Worm (Caenorhabditis elegans) whole organism, young adult: ENCODE data around the gene C38H2.3.

ENCODE experiments used
- B0035.1 ChIP-seq: sonication (generic microtip); optimal IDR thresholded peaks from 2 replicates; lab custom pipeline; 2016; ENCODE audit warnings: missing genetic modification characterization, mild to moderate bottlenecking, missing compliant biosample characterization, missing genotype, missing genetic modification reagents
- C06A6.2 ChIP-seq: fragments of 200-800 bp; sonication (Bioruptor generic); conservative IDR thresholded peaks from 2 replicates; pipeline ENCODE4 v1.3.6; 2022; ENCODE audit warnings: missing genetic modification characterization, missing compliant biosample characterization
- D2030.7 ChIP-seq: fragments of 200-800 bp; sonication (Bioruptor generic); IDR thresholded peaks from 2 replicates; pipeline ENCODE4 v1.3.6; 2022; ENCODE audit warnings: missing genetic modification reagents, missing genetic modification characterization, missing compliant biosample characterization
- F33H1.4 ChIP-seq: fragments of 200-800 bp; sonication (Bioruptor generic); IDR thresholded peaks from 2 replicates; pipeline ENCODE4 v1.3.6; 2022; ENCODE audit warnings: missing genetic modification reagents, missing genetic modification characterization, missing compliant biosample characterization
- F52B5.7 ChIP-seq: sonication (generic microtip); optimal IDR thresholded peaks from 2 replicates; lab custom pipeline; 2016; ENCODE audit warnings: mild to moderate bottlenecking, missing genetic modification characterization, missing compliant biosample characterization
- F57A8.1 ChIP-seq: fragments of 200-800 bp; sonication (Bioruptor generic); optimal IDR thresholded peaks from 2 replicates; lab custom pipeline; 2018; ENCODE audit warnings: mild to moderate bottlenecking, missing genetic modification characterization, moderate library complexity, missing compliant biosample characterization
- K11D2.4 ChIP-seq: fragments of 200-800 bp; sonication (Bioruptor generic); IDR thresholded peaks from 2 replicates; pipeline ENCODE4 v1.3.6; 2022; ENCODE audit warnings: missing genetic modification reagents, missing genetic modification characterization, missing compliant biosample characterization
- K12H6.12 ChIP-seq: fragments of 200-800 bp; sonication (Bioruptor generic); optimal IDR thresholded peaks from 2 replicates; lab custom pipeline; 2018; ENCODE audit warnings: mild to moderate bottlenecking, missing genetic modification characterization, missing compliant biosample characterization
- Y56A3A.18 ChIP-seq: fragments of 200-800 bp; sonication (Bioruptor generic); IDR thresholded peaks from 2 replicates; pipeline ENCODE4 v1.3.6; 2022; ENCODE audit warnings: missing genetic modification reagents, missing genetic modification characterization, missing compliant biosample characterization
- Y67H2A.10 ChIP-seq: fragments of 200-800 bp; sonication (Bioruptor generic); conservative IDR thresholded peaks from 2 replicates; pipeline ENCODE4 v1.3.6; 2022; ENCODE audit warnings: missing genetic modification reagents, missing genetic modification characterization, missing compliant biosample characterization
- akir-1 ChIP-seq: fragments of 200-800 bp; sonication (Bioruptor generic); optimal IDR thresholded peaks from 2 replicates; lab custom pipeline; 2018; ENCODE audit warnings: mild to moderate bottlenecking, missing genetic modification characterization, moderate library complexity, missing compliant biosample characterization
- aptf-3 ChIP-seq: fragments of 200-800 bp; sonication (Bioruptor generic); IDR thresholded peaks from 2 replicates; pipeline ENCODE4 v1.3.6; 2022; ENCODE audit warnings: missing genetic modification characterization, missing compliant biosample characterization
- atf-7 ChIP-seq: sonication (generic microtip); optimal IDR thresholded peaks from 2 replicates; lab custom pipeline; 2017; ENCODE audit warnings: mild to moderate bottlenecking, missing genetic modification characterization, missing compliant biosample characterization
- bed-2 ChIP-seq: fragments of 200-800 bp; sonication (Bioruptor generic); IDR thresholded peaks from 2 replicates; pipeline ENCODE4 v1.3.6; 2022; ENCODE audit warnings: missing genetic modification reagents, missing genetic modification characterization, missing compliant biosample characterization
- ccch-3 ChIP-seq: fragments of 200-800 bp; sonication (Bioruptor generic); optimal IDR thresholded peaks from 2 replicates; lab custom pipeline; 2018; ENCODE audit warnings: mild to moderate bottlenecking, missing genetic modification characterization, missing compliant biosample characterization
- ceh-27 ChIP-seq: fragments of 200-800 bp; sonication (Bioruptor generic); optimal IDR thresholded peaks from 2 replicates; lab custom pipeline; 2018; ENCODE audit warnings: mild to moderate bottlenecking, missing genetic modification characterization, moderate library complexity, missing compliant biosample characterization
- ceh-40 ChIP-seq: fragments of 200-800 bp; sonication (Bioruptor generic); IDR thresholded peaks from 2 replicates; pipeline ENCODE4 v1.3.6; 2022; ENCODE audit warnings: missing genetic modification characterization, missing compliant biosample characterization
- ceh-58 ChIP-seq: fragments of 200-800 bp; sonication (Bioruptor generic); IDR thresholded peaks from 2 replicates; pipeline ENCODE4 v1.3.6; 2022; ENCODE audit warnings: missing genetic modification characterization, missing compliant biosample characterization
- ceh-79 ChIP-seq: sonication (generic microtip); optimal IDR thresholded peaks from 2 replicates; lab custom pipeline; 2017; ENCODE audit warnings: mild to moderate bottlenecking, missing genetic modification characterization, missing compliant biosample characterization
- ceh-91 ChIP-seq: fragments of 200-800 bp; sonication (Bioruptor generic); IDR thresholded peaks from 2 replicates; pipeline ENCODE4 v1.3.6; 2022; ENCODE audit warnings: missing genetic modification reagents, missing genetic modification characterization, missing compliant biosample characterization
- chd-7 ChIP-seq: sonication (generic microtip); optimal IDR thresholded peaks from 2 replicates; lab custom pipeline; 2016; ENCODE audit warnings: mild to moderate bottlenecking, missing genetic modification characterization, moderate library complexity, missing compliant biosample characterization
- die-1 ChIP-seq: sonication (generic microtip); optimal IDR thresholded peaks from 2 replicates; lab custom pipeline; 2016; ENCODE audit warnings: missing genotype, mild to moderate bottlenecking, missing genetic modification characterization, missing compliant biosample characterization
- dox-1 ChIP-seq: fragments of 200-800 bp; sonication (Bioruptor generic); IDR thresholded peaks from 2 replicates; pipeline ENCODE4 v1.3.6; 2022; ENCODE audit warnings: missing genetic modification reagents, missing genetic modification characterization, missing compliant biosample characterization
- dpff-1 ChIP-seq: sonication (generic microtip); optimal IDR thresholded peaks from 2 replicates; lab custom pipeline; 2017; ENCODE audit warnings: mild to moderate bottlenecking, missing genetic modification characterization, missing compliant biosample characterization
- dpl-1 ChIP-seq: fragments of 150-350 bp; optimal IDR thresholded peaks from 2 replicates; lab custom pipeline; 2014; ENCODE audit warnings: missing biosample characterization, missing genetic modification reagents, missing genetic modification characterization
- egl-18 ChIP-seq: fragments of 200-800 bp; sonication (Bioruptor generic); IDR thresholded peaks from 2 replicates; pipeline ENCODE4 v1.3.6; 2022; ENCODE audit warnings: missing genetic modification reagents, missing genetic modification characterization, missing compliant biosample characterization
- hlh-12 ChIP-seq: sonication (generic microtip); optimal IDR thresholded peaks from 2 replicates; lab custom pipeline; 2016; ENCODE audit warnings: missing genetic modification characterization, missing compliant biosample characterization
- hlh-26 ChIP-seq: fragments of 200-800 bp; sonication (Bioruptor generic); conservative IDR thresholded peaks from 2 replicates; pipeline ENCODE4 v1.3.6; 2022; ENCODE audit warnings: missing genetic modification reagents, missing genetic modification characterization, missing compliant biosample characterization
- hmg-20 ChIP-seq: fragments of 200-800 bp; sonication (Bioruptor generic); IDR thresholded peaks from 2 replicates; pipeline ENCODE4 v1.3.6; 2022; ENCODE audit warnings: missing genetic modification reagents, missing genetic modification characterization, missing compliant biosample characterization
- hsf-1 ChIP-seq: fragments of 200-800 bp; sonication (Bioruptor generic); IDR thresholded peaks from 2 replicates; pipeline ENCODE4 v1.3.6; 2022; ENCODE audit warnings: missing genetic modification reagents, missing genetic modification characterization, missing compliant biosample characterization
- lag-1 ChIP-seq: fragments of 200-800 bp; sonication (Bioruptor generic); IDR thresholded peaks from 2 replicates; pipeline ENCODE4 v1.3.6; 2022; ENCODE audit warnings: missing genetic modification reagents, missing genetic modification characterization, missing compliant biosample characterization
- lin-26 ChIP-seq: fragments of 200-800 bp; sonication (Bioruptor generic); IDR thresholded peaks from 2 replicates; pipeline ENCODE4 v1.3.6; 2022; ENCODE audit warnings: missing genetic modification reagents, missing genetic modification characterization, missing compliant biosample characterization
- lin-54 ChIP-seq: fragments of 200-800 bp; sonication (Bioruptor generic); optimal IDR thresholded peaks from 2 replicates; lab custom pipeline; 2018; ENCODE audit warnings: mild to moderate bottlenecking, missing genetic modification characterization, missing compliant biosample characterization
- lir-1 ChIP-seq: fragments of 200-800 bp; sonication (Bioruptor generic); conservative IDR thresholded peaks from 2 replicates; pipeline ENCODE4 v1.3.6; 2022; ENCODE audit warnings: missing genetic modification reagents, missing genetic modification characterization, missing compliant biosample characterization
- lsy-27 ChIP-seq: sonication (generic microtip); optimal IDR thresholded peaks from 2 replicates; lab custom pipeline; 2017; ENCODE audit warnings: missing genetic modification characterization, mild to moderate bottlenecking, missing compliant biosample characterization, antibody characterized with exemption, missing genotype, borderline replicate concordance; ENCODE audit not compliant: insufficient read depth
- madf-10 ChIP-seq: sonication (generic microtip); optimal IDR thresholded peaks from 2 replicates; lab custom pipeline; 2016; ENCODE audit warnings: mild to moderate bottlenecking, missing genetic modification characterization, missing compliant biosample characterization
- madf-6 ChIP-seq: fragments of 200-800 bp; sonication (Bioruptor generic); IDR thresholded peaks from 2 replicates; pipeline ENCODE4 v1.3.6; 2022; ENCODE audit warnings: missing genetic modification reagents, missing genetic modification characterization, missing compliant biosample characterization
- mel-28 ChIP-seq: sonication (generic microtip); optimal IDR thresholded peaks from 2 replicates; lab custom pipeline; 2016; ENCODE audit warnings: borderline replicate concordance, mild to moderate bottlenecking, missing genetic modification characterization, missing compliant biosample characterization
- nfya-2 ChIP-seq: fragments of 200-800 bp; sonication (Bioruptor generic); IDR thresholded peaks from 2 replicates; pipeline ENCODE4 v1.3.6; 2022; ENCODE audit warnings: missing genetic modification reagents, missing genetic modification characterization, missing compliant biosample characterization
- nhr-120 ChIP-seq: fragments of 200-800 bp; sonication (Bioruptor generic); IDR thresholded peaks from 2 replicates; pipeline ENCODE4 v1.3.6; 2022; ENCODE audit warnings: missing genetic modification characterization, missing compliant biosample characterization
- nhr-80 ChIP-seq: sonication (generic microtip); optimal IDR thresholded peaks from 2 replicates; lab custom pipeline; 2016; ENCODE audit warnings: missing genetic modification characterization, missing compliant biosample characterization
- rcor-1 ChIP-seq: fragments of 200-800 bp; sonication (Bioruptor generic); IDR thresholded peaks from 2 replicates; pipeline ENCODE4 v1.3.6; 2022; ENCODE audit warnings: missing genetic modification reagents, missing genetic modification characterization, missing compliant biosample characterization
- sea-2 ChIP-seq: fragments of 200-800 bp; sonication (Bioruptor generic); IDR thresholded peaks from 2 replicates; pipeline ENCODE4 v1.3.6; 2022; ENCODE audit warnings: missing genetic modification characterization, missing compliant biosample characterization
- snpc-1.1 ChIP-seq: sonication (generic microtip); optimal IDR thresholded peaks from 2 replicates; lab custom pipeline; 2017; ENCODE audit warnings: missing genetic modification characterization, mild to moderate bottlenecking, missing compliant biosample characterization, antibody characterized with exemption, moderate library complexity, missing genotype, missing genetic modification reagents; ENCODE audit not compliant: insufficient read depth
- sptf-2 ChIP-seq: fragments of 200-800 bp; sonication (Bioruptor generic); optimal IDR thresholded peaks from 2 replicates; lab custom pipeline; 2018; ENCODE audit warnings: mild to moderate bottlenecking, missing genetic modification characterization, missing compliant biosample characterization
- tbp1 ChIP-seq: fragments of 200-800 bp; sonication (Bioruptor generic); optimal IDR thresholded peaks from 2 replicates; lab custom pipeline; 2018; ENCODE audit warnings: mild to moderate bottlenecking, missing genetic modification characterization, missing compliant biosample characterization
- tlf-1 ChIP-seq: fragments of 200-800 bp; sonication (Bioruptor generic); optimal IDR thresholded peaks from 2 replicates; lab custom pipeline; 2018; ENCODE audit warnings: mild to moderate bottlenecking, missing genetic modification characterization, missing compliant biosample characterization
- zfh-2 ChIP-seq: fragments of 200-800 bp; sonication (Bioruptor generic); conservative IDR thresholded peaks from 2 replicates; pipeline ENCODE4 v1.3.6; 2022; ENCODE audit warnings: missing genetic modification reagents, missing genetic modification characterization, missing compliant biosample characterization
- zim-3 ChIP-seq: sonication (generic microtip); optimal IDR thresholded peaks from 2 replicates; lab custom pipeline; 2017; ENCODE audit warnings: mild to moderate bottlenecking, missing genetic modification characterization, moderate library complexity, missing compliant biosample characterization
- ztf-22 ChIP-seq: fragments of 200-800 bp; sonication (Bioruptor generic); optimal IDR thresholded peaks from 2 replicates; lab custom pipeline; 2018; ENCODE audit warnings: mild to moderate bottlenecking, missing genetic modification characterization, moderate library complexity, missing compliant biosample characterization

C38H2.3 gene

ce11 chrIII:10355382-10355781 lies 31.0 kb downstream of the C38H2.3 start, which contains the start of gene spp-1 (continued):
- no peak for TF ChIP-seq rcor-1 (GFP tag; lab: Robert Waterston, UW)
- TF ChIP-seq nfya-2: no peak
- peak; percentile 8 for TF ChIP-seq atf-7 (tag; lab: Kevin White, UChicago)
- TF ChIP-seq zfh-2 (GFP tag; lab: Robert Waterston, UW): no peak
- no peak for TF ChIP-seq ceh-79
- TF ChIP-seq akir-1: no peak
- no peak for TF ChIP-seq Y67H2A.10
- TF ChIP-seq F52B5.7: peak; percentile 32
- TF ChIP-seq F33H1.4: no peak
- TF ChIP-seq Y56A3A.18 (GFP tag; lab: Robert Waterston, UW): no peak
- TF ChIP-seq hlh-12 (tag; lab: Kevin White, UChicago): no peak
- no peak for TF ChIP-seq hlh-26 (GFP tag; lab: Robert Waterston, UW)
- no peak for TF ChIP-seq ztf-22 (GFP tag; lab: Kevin White, UChicago)
- TF ChIP-seq C06A6.2 (GFP tag; lab: Robert Waterston, UW): no peak
- TF ChIP-seq dpl-1: no peak
- TF ChIP-seq ceh-40 (GFP tag; lab: Robert Waterston, UW): no peak
- no peak for TF ChIP-seq sea-2
- no peak for TF ChIP-seq egl-18 (GFP tag; lab: Robert Waterston, UW)
- TF ChIP-seq nhr-120 (GFP tag; lab: Robert Waterston, UW): no peak
- no peak for TF ChIP-seq lag-1 (GFP tag; lab: Robert Waterston, UW)
- no peak for TF ChIP-seq madf-10 (tag; lab: Kevin White, UChicago)
- no peak for TF ChIP-seq lin-54 (GFP tag; lab: Kevin White, UChicago)
- no peak for TF ChIP-seq B0035.1 (tag; lab: Kevin White, UChicago)
- TF ChIP-seq ceh-91 (GFP tag; lab: Robert Waterston, UW): no peak
- peak; percentile 76 for TF ChIP-seq nhr-80 (tag; lab: Kevin White, UChicago)
- TF ChIP-seq aptf-3 (GFP tag; lab: Robert Waterston, UW): no peak
- TF ChIP-seq ceh-58 (GFP tag; lab: Robert Waterston, UW): no peak
- no peak for TF ChIP-seq sptf-2 (GFP tag; lab: Kevin White, UChicago)
- no peak for TF ChIP-seq tlf-1 (GFP tag; lab: Kevin White, UChicago)
- no peak for TF ChIP-seq mel-28 (tag; lab: Kevin White, UChicago)
- no peak for TF ChIP-seq snpc-1.1
- no peak for TF ChIP-seq D2030.7 (GFP tag; lab: Robert Waterston, UW)
- TF ChIP-seq lir-1 (GFP tag; lab: Robert Waterston, UW): no peak
- no peak for TF ChIP-seq ccch-3 (GFP tag; lab: Kevin White, UChicago)
- TF ChIP-seq hsf-1 (GFP tag; lab: Robert Waterston, UW): peak; percentile 24; the same call in 1 of the 2 replicates
- no peak for TF ChIP-seq zim-3 (tag; lab: Kevin White, UChicago)
- TF ChIP-seq lin-26 (GFP tag; lab: Robert Waterston, UW): no peak
- TF ChIP-seq tbp1 (GFP tag; lab: Kevin White, UChicago): peak; percentile 32
- TF ChIP-seq die-1 (tag; lab: Kevin White, UChicago): no peak
- TF ChIP-seq chd-7 (tag; lab: Kevin White, UChicago): no peak
- no peak for TF ChIP-seq K12H6.12 (tag; lab: Kevin White, UChicago)
- TF ChIP-seq bed-2 (GFP tag; lab: Robert Waterston, UW): no peak
- no peak for TF ChIP-seq dpff-1 (tag; lab: Kevin White, UChicago)
- peak; percentile 9; the same call in 1 of the 2 replicates for TF ChIP-seq madf-6 (GFP tag; lab: Robert Waterston, UW)
- TF ChIP-seq lsy-27: no peak
- TF ChIP-seq dox-1 (GFP tag; lab: Robert Waterston, UW): no peak
- no peak for TF ChIP-seq F57A8.1
- no peak for TF ChIP-seq K11D2.4
- no peak for TF ChIP-seq ceh-27 (GFP tag; lab: Kevin White, UChicago)
- TF ChIP-seq hmg-20 (GFP tag; lab: Robert Waterston, UW): no peak
